Fruit fly (Drosophila melanogaster) whole organism, embryonic: ENCODE results near the gene Acsx3.

ENCODE experiments used
- Abd-B ChIP-seq: fragments of 200-800 bp; sonication (Bioruptor generic); optimal IDR thresholded peaks from 2 replicates; lab custom pipeline; 2018; ENCODE audit warnings: missing biosample characterization, mild to moderate bottlenecking, missing genetic modification characterization, moderate library complexity
- Adf1 ChIP-seq: fragments of 200-800 bp; sonication (Bioruptor generic); IDR thresholded peaks from 2 replicates; pipeline ENCODE4 v1.3.6; 2022; ENCODE audit warnings: missing biosample characterization, missing genetic modification characterization
- Atf6 ChIP-seq: fragments of 200-800 bp; sonication (Bioruptor generic); IDR thresholded peaks from 2 replicates; pipeline ENCODE4 v1.3.6; 2022; ENCODE audit warnings: missing biosample characterization, missing genetic modification characterization
- CG10462 ChIP-seq: fragments of 200-800 bp; sonication (Bioruptor generic); optimal IDR thresholded peaks from 2 replicates; lab custom pipeline; 2016; ENCODE audit warnings: missing biosample characterization, missing genetic modification characterization
- CG10654 ChIP-seq: fragments of 200-800 bp; sonication (Bioruptor generic); optimal IDR thresholded peaks from 2 replicates; lab custom pipeline; 2016; ENCODE audit warnings: missing biosample characterization, missing genetic modification characterization
- CG11247 ChIP-seq: fragments of 200-800 bp; sonication (Bioruptor generic); IDR thresholded peaks from 2 replicates; pipeline ENCODE4 v1.3.6; 2022; ENCODE audit warnings: missing biosample characterization, missing genetic modification characterization
- CG11560 ChIP-seq: fragments of 200-800 bp; sonication (Bioruptor generic); IDR thresholded peaks from 3 replicates; pipeline ENCODE4 v1.3.6; 2022; ENCODE audit warnings: missing biosample characterization, missing genetic modification characterization
- CG13287 ChIP-seq: fragments of 200-800 bp; sonication (Bioruptor generic); IDR thresholded peaks from 2 replicates; pipeline ENCODE4 v1.3.6; 2022; ENCODE audit warnings: missing biosample characterization, missing genetic modification characterization; ENCODE audit not compliant: partially characterized antibody
- CG13296 ChIP-seq: fragments of 200-800 bp; sonication (Bioruptor generic); optimal IDR thresholded peaks from 3 replicates; lab custom pipeline; 2018; ENCODE audit warnings: missing biosample characterization, mild to moderate bottlenecking, missing genetic modification characterization
- CG13894 ChIP-seq: fragments of 200-800 bp; sonication (Bioruptor generic); optimal IDR thresholded peaks from 3 replicates; lab custom pipeline; 2018; ENCODE audit warnings: missing biosample characterization, mild to moderate bottlenecking, missing genetic modification characterization, moderate library complexity
- CG14710 ChIP-seq: fragments of 200-800 bp; sonication (Bioruptor generic); optimal IDR thresholded peaks from 3 replicates; lab custom pipeline; 2019; ENCODE audit warnings: missing biosample characterization, mild to moderate bottlenecking, missing genetic modification characterization, moderate library complexity
- CG14860 ChIP-seq: fragments of 200-800 bp; sonication (Bioruptor generic); IDR thresholded peaks from 3 replicates; pipeline ENCODE4 v1.3.6; 2022; ENCODE audit warnings: missing biosample characterization, missing genetic modification characterization; ENCODE audit not compliant: partially characterized antibody
- CG14965 ChIP-seq: fragments of 200-800 bp; sonication (Bioruptor generic); optimal IDR thresholded peaks from 2 replicates; lab custom pipeline; 2016; ENCODE audit warnings: missing biosample characterization, missing genetic modification characterization, borderline replicate concordance
- CG15269 ChIP-seq: fragments of 200-800 bp; sonication (Bioruptor generic); optimal IDR thresholded peaks from 2 replicates; lab custom pipeline; 2018; ENCODE audit warnings: missing biosample characterization, mild to moderate bottlenecking, missing genetic modification characterization, moderate library complexity
- CG1603 ChIP-seq: fragments of 200-800 bp; sonication (Bioruptor generic); optimal IDR thresholded peaks from 2 replicates; lab custom pipeline; 2019; ENCODE audit warnings: missing biosample characterization, mild to moderate bottlenecking, missing genetic modification characterization, moderate library complexity
- CG1647 ChIP-seq: fragments of 200-800 bp; sonication (Bioruptor generic); optimal IDR thresholded peaks from 3 replicates; lab custom pipeline; 2016; ENCODE audit warnings: missing biosample characterization, missing genetic modification characterization
- CG42726 ChIP-seq: fragments of 200-800 bp; sonication (Bioruptor generic); IDR thresholded peaks from 2 replicates; pipeline ENCODE4 v1.3.6; 2022; ENCODE audit warnings: missing biosample characterization, missing genetic modification characterization; ENCODE audit not compliant: partially characterized antibody
- CG4617 ChIP-seq: fragments of 200-800 bp; sonication (Bioruptor generic); optimal IDR thresholded peaks from 3 replicates; lab custom pipeline; 2016; ENCODE audit warnings: missing biosample characterization, missing genetic modification characterization, borderline replicate concordance
- CG5245 ChIP-seq: fragments of 200-800 bp; sonication (Bioruptor generic); optimal IDR thresholded peaks from 3 replicates; lab custom pipeline; 2016; ENCODE audit warnings: missing biosample characterization, missing genetic modification characterization
- CG6175 ChIP-seq: fragments of 200-800 bp; sonication (Bioruptor generic); IDR thresholded peaks from 3 replicates; pipeline ENCODE4 v1.3.6; 2022; ENCODE audit warnings: missing biosample characterization, missing genetic modification characterization
- CG6689 ChIP-seq: fragments of 200-800 bp; sonication (Bioruptor generic); IDR thresholded peaks from 2 replicates; pipeline ENCODE4 v1.3.6; 2022; ENCODE audit warnings: missing biosample characterization, missing genetic modification characterization
- CG7963 ChIP-seq: fragments of 200-800 bp; sonication (Bioruptor generic); IDR thresholded peaks from 3 replicates; pipeline ENCODE4 v1.3.6; 2022; ENCODE audit warnings: missing biosample characterization, missing genetic modification characterization; ENCODE audit not compliant: partially characterized antibody
- CG8765 ChIP-seq: fragments of 200-800 bp; sonication (Bioruptor generic); IDR thresholded peaks from 2 replicates; pipeline ENCODE4 v1.3.6; 2022; ENCODE audit warnings: missing biosample characterization, missing genetic modification characterization
- CG9215 ChIP-seq: fragments of 200-800 bp; sonication (Bioruptor generic); IDR thresholded peaks from 2 replicates; pipeline ENCODE4 v1.3.6; 2022; ENCODE audit warnings: missing biosample characterization, missing genetic modification characterization
- CoRest ChIP-seq: fragments of 200-800 bp; sonication (Bioruptor generic); optimal IDR thresholded peaks from 3 replicates; lab custom pipeline; 2018; ENCODE audit warnings: missing biosample characterization, mild to moderate bottlenecking, missing genetic modification characterization, moderate library complexity
- Deaf1 ChIP-seq: fragments of 200-800 bp; optimal IDR thresholded peaks from 3 replicates; lab custom pipeline; 2019; ENCODE audit warnings: missing biosample characterization, mild to moderate bottlenecking, missing genetic modification characterization, moderate library complexity
- Dip3 ChIP-seq: fragments of 200-800 bp; sonication (Bioruptor generic); optimal IDR thresholded peaks from 3 replicates; lab custom pipeline; 2016; ENCODE audit warnings: missing biosample characterization, missing genetic modification characterization
- HLH4C ChIP-seq: fragments of 200-800 bp; sonication (Bioruptor generic); IDR thresholded peaks from 3 replicates; pipeline ENCODE4 v1.3.6; 2022; ENCODE audit warnings: missing biosample characterization, missing genetic modification characterization; ENCODE audit not compliant: partially characterized antibody
- Hsf ChIP-seq: fragments of 200-800 bp; sonication (Bioruptor generic); optimal IDR thresholded peaks from 3 replicates; lab custom pipeline; 2016; ENCODE audit warnings: missing biosample characterization, missing genetic modification characterization
- Med ChIP-seq: fragments of 200-800 bp; sonication (Bioruptor generic); peaks from one replicate; lab custom pipeline; 2016; ENCODE audit warnings: missing biosample characterization, missing genetic modification characterization, mild to moderate bottlenecking, inconsistent platforms, moderate library complexity
- Six4 ChIP-seq: fragments of 200-800 bp; sonication (Bioruptor generic); optimal IDR thresholded peaks from 2 replicates; lab custom pipeline; 2016; ENCODE audit warnings: missing biosample characterization, missing genetic modification characterization
- amos ChIP-seq: fragments of 200-800 bp; sonication (Bioruptor generic); IDR thresholded peaks from 2 replicates; pipeline ENCODE4 v1.3.6; 2022; ENCODE audit warnings: missing biosample characterization, missing genetic modification characterization; ENCODE audit not compliant: partially characterized antibody
- ash1 ChIP-seq: fragments of 200-800 bp; sonication (Bioruptor generic); optimal IDR thresholded peaks from 2 replicates; lab custom pipeline; 2018; ENCODE audit warnings: missing biosample characterization, mild to moderate bottlenecking, missing genetic modification characterization
- bab2 ChIP-seq: fragments of 200-800 bp; sonication (Bioruptor generic); optimal IDR thresholded peaks from 2 replicates; lab custom pipeline; 2016; ENCODE audit warnings: missing biosample characterization, missing genetic modification characterization
- croc ChIP-seq: fragments of 200-800 bp; sonication (Bioruptor generic); conservative IDR thresholded peaks from 3 replicates; pipeline ENCODE4 v1.3.6; 2022; ENCODE audit warnings: missing biosample characterization, missing genetic modification characterization
- inv ChIP-seq: fragments of 200-800 bp; sonication (Bioruptor generic); IDR thresholded peaks from 2 replicates; pipeline ENCODE4 v1.3.6; 2022; ENCODE audit warnings: missing biosample characterization, missing genetic modification characterization; ENCODE audit not compliant: partially characterized antibody
- lilli ChIP-seq: fragments of 200-800 bp; sonication (Bioruptor generic); optimal IDR thresholded peaks from 3 replicates; lab custom pipeline; 2016; ENCODE audit warnings: missing biosample characterization, missing genetic modification characterization
- luna ChIP-seq: fragments of 200-800 bp; sonication (Bioruptor generic); optimal IDR thresholded peaks from 2 replicates; lab custom pipeline; 2016; ENCODE audit warnings: missing biosample characterization, missing genetic modification characterization
- mirr ChIP-seq: fragments of 200-800 bp; sonication (Bioruptor generic); optimal IDR thresholded peaks from 3 replicates; lab custom pipeline; 2018; ENCODE audit warnings: missing biosample characterization, mild to moderate bottlenecking, missing genetic modification characterization
- nerfin-2 ChIP-seq: fragments of 200-800 bp; sonication (Bioruptor generic); IDR thresholded peaks from 2 replicates; pipeline ENCODE4 v1.3.6; 2022; ENCODE audit warnings: missing biosample characterization, missing genetic modification characterization; ENCODE audit not compliant: partially characterized antibody
- phol ChIP-seq: fragments of 200-800 bp; sonication (Bioruptor generic); optimal IDR thresholded peaks from 3 replicates; lab custom pipeline; 2018; ENCODE audit warnings: missing biosample characterization, mild to moderate bottlenecking, missing genetic modification characterization, moderate library complexity
- sd ChIP-seq: fragments of 200-800 bp; sonication (Bioruptor generic); optimal IDR thresholded peaks from 3 replicates; lab custom pipeline; 2018; ENCODE audit warnings: missing biosample characterization, mild to moderate bottlenecking, missing genetic modification characterization, moderate library complexity
- sima ChIP-seq: fragments of 200-800 bp; sonication (Bioruptor generic); optimal IDR thresholded peaks from 2 replicates; lab custom pipeline; 2016; ENCODE audit warnings: missing biosample characterization, missing genetic modification characterization
- unc-4 ChIP-seq: fragments of 200-800 bp; sonication (Bioruptor generic); IDR thresholded peaks from 2 replicates; pipeline ENCODE4 v1.3.6; 2022; ENCODE audit warnings: missing biosample characterization, missing genetic modification characterization; ENCODE audit not compliant: partially characterized antibody
- wek ChIP-seq: fragments of 200-800 bp; sonication (Bioruptor generic); optimal IDR thresholded peaks from 3 replicates; lab custom pipeline; 2018; ENCODE audit warnings: missing biosample characterization, mild to moderate bottlenecking, missing genetic modification characterization, moderate library complexity

The Acsx3 gene

dm6 chr3R:19785451-19785850, 4.4 kb downstream of the Acsx3 start (continued):
- TF ChIP-seq CG1647 (GFP tag; lab: Kevin White, UChicago) (no peak), CG14710 (tag; lab: Kevin White, UChicago) (no peak), Abd-B (GFP tag; lab: Kevin White, UChicago) (no peak), mirr (peak; percentile 64), CG13894 (tag; lab: Kevin White, UChicago) (no peak), wek (GFP tag; lab: Kevin White, UChicago) (no peak)

dm6 chr3R:19788770-19789169, 7.7 kb downstream of the Acsx3 start:
- no peak for TF ChIP-seq CG14965 (GFP tag; lab: Kevin White, UChicago)
- TF ChIP-seq Med = no peak
- TF ChIP-seq CG11560 (tag; lab: Robert Waterston, UW) = no peak
- TF ChIP-seq CG9215 (GFP tag; lab: Robert Waterston, UW) = no peak
- TF ChIP-seq CG10462 = no peak
- TF ChIP-seq phol (tag; lab: Kevin White, UChicago) = no peak
- no peak for TF ChIP-seq CG6689
- TF ChIP-seq CG10654 (GFP tag; lab: Kevin White, UChicago) = no peak
- TF ChIP-seq CG13296 (GFP tag; lab: Kevin White, UChicago) = no peak
- no peak for TF ChIP-seq CG5245
- TF ChIP-seq, all 482 proteins: peak for 0

dm6 chr3R:19789942-19790774, 9.1 kb downstream of the Acsx3 start:
- TF ChIP-seq Hsf (GFP tag; lab: Kevin White, UChicago) (no peak), CG1603 (no peak), CoRest (tag; lab: Kevin White, UChicago) (no peak), inv (GFP tag; lab: Robert Waterston, UW) (peak; percentile 29; the same call in 1 of the 2 replicates), Atf6 (GFP tag; lab: Robert Waterston, UW) (peak; percentile 23; the same call in 1 of the 2 replicates), amos (GFP tag; lab: Robert Waterston, UW) (peak; percentile 82), Med (peak; percentile 35), CG13287 (GFP tag; lab: Robert Waterston, UW) (peak; percentile 61; the same call in 1 of the 2 replicates), ash1 (GFP tag; lab: Kevin White, UChicago) (no peak), Six4 (GFP tag; lab: Kevin White, UChicago) (no peak), CG14860 (GFP tag; lab: Robert Waterston, UW) (peak; percentile 74), lilli (no peak), unc-4 (GFP tag; lab: Robert Waterston, UW) (0 out of 2 replicates have a peak, but pooled peaks have one; percentile 24), CG4617 (no peak), Deaf1 (no peak), CG6175 (GFP tag; lab: Robert Waterston, UW) (no peak), CG42726 (GFP tag; lab: Robert Waterston, UW) (peak; percentile 89), CG7963 (GFP tag; lab: Robert Waterston, UW) (peak; percentile 85), CG8765 (no peak), HLH4C (GFP tag; lab: Robert Waterston, UW) (peak; percentile 60), luna (GFP tag; lab: Kevin White, UChicago) (no peak), CG11247 (GFP tag; lab: Robert Waterston, UW) (no peak), sima (no peak), Dip3 (GFP tag; lab: Kevin White, UChicago) (no peak), bab2 (no peak), Adf1 (no peak), croc (GFP tag; lab: Robert Waterston, UW) (no peak), nerfin-2 (peak; percentile 85), sd (no peak), CG15269 (no peak)
